Fruit fly (Drosophila melanogaster): ENCODE data around the gene Hel89B.
A peak's percentile ranks its signal among the peaks of the same experiment; 100 is the strongest.

Hel89B gene

DNA sequence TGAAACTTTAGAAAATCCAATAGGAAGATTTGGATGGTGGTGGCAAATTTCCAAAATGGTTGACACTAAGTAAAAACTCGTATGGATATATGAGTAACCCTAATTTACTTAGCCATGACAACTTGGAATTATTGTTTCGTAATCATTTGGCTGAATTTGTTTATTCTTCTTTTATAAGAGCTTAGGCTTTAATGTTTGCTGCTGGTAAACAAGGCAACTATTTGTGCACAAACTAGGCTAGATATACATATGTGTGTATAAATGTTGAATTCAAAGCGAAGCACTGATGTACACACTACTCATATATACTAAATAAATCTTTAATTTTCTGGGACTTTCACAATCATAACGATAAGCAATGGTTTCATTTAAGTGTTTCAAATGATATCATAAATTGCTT, 32.8 kb downstream of the Hel89B start (continued):
- TF ChIP-seq Usf (GFP tag; optimal IDR thresholded peaks at IDR 0.05): no peak
- no peak for TF ChIP-seq jigr1 (GFP tag; IDR thresholded peaks at IDR 0.05)
- no peak for TF ChIP-seq row (GFP tag; IDR thresholded peaks at IDR 0.05)
- TF ChIP-seq CG16863 (GFP tag; optimal IDR thresholded peaks at IDR 0.05): no peak
- peak; percentile 44 for TF ChIP-seq CG2202 (tag; optimal IDR thresholded peaks at IDR 0.05)
- no peak for TF ChIP-seq CG2889 (GFP tag; IDR thresholded peaks at IDR 0.05)
- peak; percentile 25 for TF ChIP-seq CG1792 (GFP tag; optimal IDR thresholded peaks at IDR 0.05)
- peak; percentile 29 for TF ChIP-seq slou (GFP tag; optimal IDR thresholded peaks at IDR 0.05)
- peak; percentile 42 for TF ChIP-seq Nf-YB (GFP tag; optimal IDR thresholded peaks at IDR 0.05)
- TF ChIP-seq CG6272 (GFP tag; IDR thresholded peaks at IDR 0.05): no peak
- no peak for TF ChIP-seq CG43689 (GFP tag; IDR thresholded peaks at IDR 0.05)
- peak; percentile 47 for TF ChIP-seq fd3F (GFP tag; optimal IDR thresholded peaks at IDR 0.05)
- TF ChIP-seq C15 (GFP tag; IDR thresholded peaks at IDR 0.05): no peak
- no peak for TF ChIP-seq CG10959 (GFP tag; IDR thresholded peaks at IDR 0.05)
- TF ChIP-seq gro (GFP tag; optimal IDR thresholded peaks at IDR 0.05): no peak
- TF ChIP-seq Poxn (GFP tag; IDR thresholded peaks at IDR 0.05): no peak
- TF ChIP-seq schlank (tag; optimal IDR thresholded peaks at IDR 0.05): peak; percentile 44
- no peak for TF ChIP-seq CG10565 (GFP tag; optimal IDR thresholded peaks at IDR 0.05)
- no peak for TF ChIP-seq cg (GFP tag; optimal IDR thresholded peaks at IDR 0.05)
- no peak for TF ChIP-seq trem (tag; optimal IDR thresholded peaks at IDR 0.05)
- peak; percentile 26 for TF ChIP-seq nau (GFP tag; optimal IDR thresholded peaks at IDR 0.05)
- no peak for TF ChIP-seq sens-2 (GFP tag; IDR thresholded peaks at IDR 0.05)
- no peak for TF ChIP-seq Chrac-16 (GFP tag; optimal IDR thresholded peaks at IDR 0.05)
- TF ChIP-seq Opbp (GFP tag; IDR thresholded peaks at IDR 0.05; ENCODE audit: partially characterized antibody): no peak
- TF ChIP-seq wor (GFP tag; IDR thresholded peaks at IDR 0.05): no peak
- TF ChIP-seq Atf6 (GFP tag; IDR thresholded peaks at IDR 0.05): no peak
- TF ChIP-seq HHEX (GFP tag; optimal IDR thresholded peaks at IDR 0.05): peak; percentile 56
- no peak for TF ChIP-seq CG30020 (tag; optimal IDR thresholded peaks at IDR 0.05)
- no peak for TF ChIP-seq knrl (GFP tag; IDR thresholded peaks at IDR 0.05; ENCODE audit: partially characterized antibody)
- TF ChIP-seq jumu (GFP tag; optimal IDR thresholded peaks at IDR 0.05): no peak
- no peak for TF ChIP-seq Ssrp (tag; optimal IDR thresholded peaks at IDR 0.05)
- TF ChIP-seq CG11085 (GFP tag; IDR thresholded peaks at IDR 0.05): no peak
- no peak for TF ChIP-seq H15 (GFP tag; IDR thresholded peaks at IDR 0.05)
- TF ChIP-seq CG10366 (GFP tag; IDR thresholded peaks at IDR 0.05): no peak
- no peak for TF ChIP-seq CG8924 (tag; optimal IDR thresholded peaks at IDR 0.05)
- TF ChIP-seq tna (GFP tag; IDR thresholded peaks at IDR 0.05; ENCODE audit: partially characterized antibody): no peak
- peak; percentile 58 for TF ChIP-seq lab (GFP tag; optimal IDR thresholded peaks at IDR 0.05)
- TF ChIP-seq CG14050 (GFP tag; IDR thresholded peaks at IDR 0.05): no peak
- TF ChIP-seq crol (GFP tag; IDR thresholded peaks at IDR 0.05): no peak
- no peak for TF ChIP-seq mam (GFP tag; optimal IDR thresholded peaks at IDR 0.05)
- no peak for TF ChIP-seq zf30C (GFP tag; optimal IDR thresholded peaks at IDR 0.05)
- TF ChIP-seq Dbx (GFP tag; IDR thresholded peaks at IDR 0.05): no peak
- TF ChIP-seq grau (tag; optimal IDR thresholded peaks at IDR 0.05): peak; percentile 22
- TF ChIP-seq Fer2 (tag; optimal IDR thresholded peaks at IDR 0.05): no peak
- peak; percentile 64 for TF ChIP-seq CrebB (tag; optimal IDR thresholded peaks at IDR 0.05)
- no peak for TF ChIP-seq sr (GFP tag; IDR thresholded peaks at IDR 0.05)
- TF ChIP-seq CG12104 (GFP tag; optimal IDR thresholded peaks at IDR 0.05): no peak
- TF ChIP-seq CG18011 (GFP tag; optimal IDR thresholded peaks at IDR 0.05): no peak
- TF ChIP-seq CG2129 (GFP tag; IDR thresholded peaks at IDR 0.05; ENCODE audit: partially characterized antibody): no peak
- TF ChIP-seq CG13624 (GFP tag; optimal IDR thresholded peaks at IDR 0.05): no peak
- TF ChIP-seq exex (tag; optimal IDR thresholded peaks at IDR 0.05): no peak
- TF ChIP-seq ap (GFP tag; IDR thresholded peaks at IDR 0.05): no peak
- TF ChIP-seq dan (GFP tag; IDR thresholded peaks at IDR 0.05): no peak
